Fruit fly (Drosophila melanogaster) whole organism, embryonic: ENCODE results near the gene Scm.
A peak's percentile ranks its signal among the peaks of the same experiment; 100 is the strongest.

ENCODE experiments used
- CG10654 ChIP-seq: fragments of 200-800 bp; sonication (Bioruptor generic); optimal IDR thresholded peaks from 2 replicates; lab custom pipeline; 2016; ENCODE audit warnings: missing biosample characterization, missing genetic modification characterization
- CG11085 ChIP-seq: fragments of 200-800 bp; sonication (Bioruptor generic); IDR thresholded peaks from 2 replicates; pipeline ENCODE4 v1.3.6; 2022; ENCODE audit warnings: missing biosample characterization, missing genetic modification characterization
- CG11504 ChIP-seq: fragments of 200-800 bp; sonication (Bioruptor generic); optimal IDR thresholded peaks from 3 replicates; lab custom pipeline; 2019; ENCODE audit warnings: missing biosample characterization, mild to moderate bottlenecking, missing genetic modification characterization, moderate library complexity
- CG11696 ChIP-seq: fragments of 200-800 bp; sonication (Bioruptor generic); IDR thresholded peaks from 2 replicates; pipeline ENCODE4 v1.3.6; 2022; ENCODE audit warnings: missing biosample characterization, missing genetic modification characterization
- CG12769 ChIP-seq: fragments of 200-800 bp; sonication (Bioruptor generic); optimal IDR thresholded peaks from 2 replicates; lab custom pipeline; 2019; ENCODE audit warnings: missing biosample characterization, mild to moderate bottlenecking, missing genetic modification characterization, moderate library complexity
- CG14667 ChIP-seq: fragments of 200-800 bp; sonication (Bioruptor generic); IDR thresholded peaks from 2 replicates; pipeline ENCODE4 v1.3.6; 2022; ENCODE audit warnings: missing biosample characterization, missing genetic modification characterization
- CG15514 ChIP-seq: fragments of 200-800 bp; sonication (Bioruptor generic); optimal IDR thresholded peaks from 3 replicates; lab custom pipeline; 2017; ENCODE audit warnings: missing biosample characterization, missing genetic modification characterization, mild to moderate bottlenecking, moderate library complexity, missing genetic modification reagents
- CG17568 ChIP-seq: fragments of 200-800 bp; sonication (Bioruptor generic); optimal IDR thresholded peaks from 2 replicates; lab custom pipeline; 2018; ENCODE audit warnings: missing biosample characterization, mild to moderate bottlenecking, missing genetic modification characterization, moderate library complexity
- CG17802 ChIP-seq: fragments of 200-800 bp; sonication (Bioruptor generic); optimal IDR thresholded peaks from 2 replicates; lab custom pipeline; 2018; ENCODE audit warnings: missing biosample characterization, mild to moderate bottlenecking, missing genetic modification characterization, moderate library complexity
- CG1832 ChIP-seq: fragments of 200-800 bp; sonication (Bioruptor generic); optimal IDR thresholded peaks from 2 replicates; lab custom pipeline; 2017; ENCODE audit warnings: missing biosample characterization, mild to moderate bottlenecking, missing genetic modification characterization, inconsistent platforms
- CG31441 ChIP-seq: fragments of 200-800 bp; sonication (Bioruptor generic); IDR thresholded peaks from 2 replicates; pipeline ENCODE4 v1.3.6; 2022; ENCODE audit warnings: missing biosample characterization, missing genetic modification characterization
- CG3407 ChIP-seq: fragments of 200-800 bp; sonication (Bioruptor generic); optimal IDR thresholded peaks from 2 replicates; lab custom pipeline; 2018; ENCODE audit warnings: missing biosample characterization, mild to moderate bottlenecking, missing genetic modification characterization
- CG6683 ChIP-seq: fragments of 200-800 bp; sonication (Bioruptor generic); optimal IDR thresholded peaks from 2 replicates; lab custom pipeline; 2017; ENCODE audit warnings: missing biosample characterization, mild to moderate bottlenecking, missing genetic modification characterization, missing genetic modification reagents
- CG7786 ChIP-seq: fragments of 200-800 bp; sonication (Bioruptor generic); optimal IDR thresholded peaks from 2 replicates; lab custom pipeline; 2016; ENCODE audit warnings: missing biosample characterization, missing genetic modification characterization
- CG8359 ChIP-seq: fragments of 200-800 bp; sonication (Bioruptor generic); optimal IDR thresholded peaks from 2 replicates; lab custom pipeline; 2017; ENCODE audit warnings: missing biosample characterization, mild to moderate bottlenecking, missing genetic modification characterization, borderline replicate concordance
- CTCF ChIP-seq: fragments of 200-800 bp; sonication (Bioruptor generic); optimal IDR thresholded peaks from 2 replicates; lab custom pipeline; 2017; ENCODE audit warnings: missing biosample characterization, mild to moderate bottlenecking, missing genetic modification characterization, moderate library complexity
- CoRest ChIP-seq: fragments of 200-800 bp; sonication (Bioruptor generic); optimal IDR thresholded peaks from 3 replicates; lab custom pipeline; 2018; ENCODE audit warnings: missing biosample characterization, mild to moderate bottlenecking, missing genetic modification characterization, moderate library complexity
- CrebB ChIP-seq: fragments of 200-800 bp; sonication (Bioruptor generic); optimal IDR thresholded peaks from 3 replicates; lab custom pipeline; 2018; ENCODE audit warnings: missing biosample characterization, mild to moderate bottlenecking, missing genetic modification characterization
- Deaf1 ChIP-seq: fragments of 200-800 bp; optimal IDR thresholded peaks from 3 replicates; lab custom pipeline; 2019; ENCODE audit warnings: missing biosample characterization, mild to moderate bottlenecking, missing genetic modification characterization, moderate library complexity
- ERR ChIP-seq: fragments of 200-800 bp; sonication (Bioruptor generic); optimal IDR thresholded peaks from 2 replicates; lab custom pipeline; 2016; ENCODE audit warnings: missing biosample characterization, missing genetic modification characterization
- Ets97D ChIP-seq: fragments of 200-800 bp; sonication (Bioruptor generic); optimal IDR thresholded peaks from 3 replicates; lab custom pipeline; 2016; ENCODE audit warnings: missing biosample characterization, missing genetic modification characterization
- MBD-R2 ChIP-seq: fragments of 200-800 bp; sonication (Bioruptor generic); IDR thresholded peaks from 2 replicates; pipeline ENCODE4 v1.3.6; 2022; ENCODE audit warnings: missing biosample characterization, missing genetic modification characterization
- Meics ChIP-seq: fragments of 200-800 bp; sonication (Bioruptor generic); optimal IDR thresholded peaks from 2 replicates; lab custom pipeline; 2017; ENCODE audit warnings: missing biosample characterization, mild to moderate bottlenecking, missing genetic modification characterization
- NFAT ChIP-seq: fragments of 200-800 bp; sonication (Bioruptor generic); IDR thresholded peaks from 2 replicates; pipeline ENCODE4 v1.3.6; 2022; ENCODE audit warnings: missing biosample characterization, missing genetic modification characterization
- NK7.1 ChIP-seq: fragments of 200-800 bp; sonication (Bioruptor generic); optimal IDR thresholded peaks from 3 replicates; lab custom pipeline; 2016; ENCODE audit warnings: missing biosample characterization, missing genetic modification characterization
- Nf-YC ChIP-seq: fragments of 200-800 bp; optimal IDR thresholded peaks from 3 replicates; lab custom pipeline; 2019; ENCODE audit warnings: missing biosample characterization, mild to moderate bottlenecking, missing genetic modification characterization, moderate library complexity
- Oli ChIP-seq: fragments of 200-800 bp; sonication (Bioruptor generic); optimal IDR thresholded peaks from 2 replicates; lab custom pipeline; 2018; ENCODE audit warnings: missing biosample characterization, mild to moderate bottlenecking, missing genetic modification characterization, moderate library complexity
- Rx ChIP-seq: fragments of 200-800 bp; sonication (Bioruptor generic); IDR thresholded peaks from 2 replicates; pipeline ENCODE4 v1.3.6; 2022; ENCODE audit warnings: missing biosample characterization, missing genetic modification characterization
- Ssrp ChIP-seq: fragments of 200-800 bp; sonication (Bioruptor generic); optimal IDR thresholded peaks from 2 replicates; lab custom pipeline; 2018; ENCODE audit warnings: missing biosample characterization, mild to moderate bottlenecking, missing genetic modification characterization, moderate library complexity
- TFAM ChIP-seq: fragments of 200-800 bp; sonication (Bioruptor generic); optimal IDR thresholded peaks from 2 replicates; lab custom pipeline; 2017; ENCODE audit warnings: missing biosample characterization, missing genetic modification characterization, inconsistent platforms
- abd-A ChIP-seq: fragments of 200-800 bp; sonication (Bioruptor generic); optimal IDR thresholded peaks from 3 replicates; lab custom pipeline; 2019; ENCODE audit warnings: missing biosample characterization, mild to moderate bottlenecking, missing genetic modification characterization, moderate library complexity
- ato ChIP-seq: fragments of 200-800 bp; sonication (Bioruptor generic); IDR thresholded peaks from 2 replicates; pipeline ENCODE4 v1.3.6; 2022; ENCODE audit warnings: missing biosample characterization, missing genetic modification characterization; ENCODE audit not compliant: partially characterized antibody
- bbx ChIP-seq: fragments of 200-800 bp; sonication (Bioruptor generic); IDR thresholded peaks from 2 replicates; pipeline ENCODE4 v1.3.6; 2022; ENCODE audit warnings: missing biosample characterization, missing genetic modification characterization; ENCODE audit not compliant: partially characterized antibody
- bcd ChIP-seq: fragments of 200-800 bp; sonication (Bioruptor generic); optimal IDR thresholded peaks from 2 replicates; lab custom pipeline; 2017; ENCODE audit warnings: missing biosample characterization, mild to moderate bottlenecking, missing genetic modification characterization
- emc ChIP-seq: fragments of 200-800 bp; sonication (Bioruptor generic); optimal IDR thresholded peaks from 2 replicates; lab custom pipeline; 2016; ENCODE audit warnings: missing biosample characterization, missing genetic modification characterization
- eve ChIP-seq, 2 experiments: fragments of >200 bp; optimal IDR thresholded peaks; 2 replicates each; lab custom pipeline; 2017; ENCODE audit warnings: missing biosample characterization in 2 of 2, missing genetic modification characterization in 2 of 2
- ftz-f1 ChIP-seq: fragments of 200-800 bp; sonication (Bioruptor generic); optimal IDR thresholded peaks from 2 replicates; lab custom pipeline; 2016; ENCODE audit warnings: missing biosample characterization, missing genetic modification characterization
- inv ChIP-seq: fragments of 200-800 bp; sonication (Bioruptor generic); IDR thresholded peaks from 2 replicates; pipeline ENCODE4 v1.3.6; 2022; ENCODE audit warnings: missing biosample characterization, missing genetic modification characterization; ENCODE audit not compliant: partially characterized antibody
- kah ChIP-seq: fragments of 200-800 bp; sonication (Bioruptor generic); optimal IDR thresholded peaks from 2 replicates; lab custom pipeline; 2018; ENCODE audit warnings: missing biosample characterization, mild to moderate bottlenecking, missing genetic modification characterization
- kni ChIP-seq: fragments of 200-800 bp; sonication (Bioruptor generic); optimal IDR thresholded peaks from 3 replicates; lab custom pipeline; 2017; ENCODE audit warnings: mild to moderate bottlenecking, missing biosample characterization, missing genetic modification reagents, missing genetic modification characterization
- luna ChIP-seq: fragments of 200-800 bp; sonication (Bioruptor generic); optimal IDR thresholded peaks from 2 replicates; lab custom pipeline; 2016; ENCODE audit warnings: missing biosample characterization, missing genetic modification characterization
- nau ChIP-seq: fragments of 200-800 bp; sonication (Bioruptor generic); optimal IDR thresholded peaks from 3 replicates; lab custom pipeline; 2017; ENCODE audit warnings: missing biosample characterization, mild to moderate bottlenecking, missing genetic modification characterization, missing genetic modification reagents
- ro ChIP-seq: fragments of 200-800 bp; sonication (Bioruptor generic); IDR thresholded peaks from 2 replicates; pipeline ENCODE4 v1.3.6; 2022; ENCODE audit warnings: missing biosample characterization, missing genetic modification characterization
- row ChIP-seq: fragments of 200-800 bp; sonication (Bioruptor generic); IDR thresholded peaks from 3 replicates; pipeline ENCODE4 v1.3.6; 2022; ENCODE audit warnings: missing biosample characterization, missing genetic modification characterization
- run ChIP-seq: fragments of 200-800 bp; sonication (Bioruptor generic); optimal IDR thresholded peaks from 3 replicates; lab custom pipeline; 2018; ENCODE audit warnings: missing biosample characterization, mild to moderate bottlenecking, missing genetic modification characterization
- sima ChIP-seq: fragments of 200-800 bp; sonication (Bioruptor generic); optimal IDR thresholded peaks from 2 replicates; lab custom pipeline; 2016; ENCODE audit warnings: missing biosample characterization, missing genetic modification characterization
- sr ChIP-seq: fragments of 200-800 bp; sonication (Bioruptor generic); IDR thresholded peaks from 3 replicates; pipeline ENCODE4 v1.3.6; 2022; ENCODE audit warnings: missing biosample characterization, missing genetic modification characterization
- sug ChIP-seq: fragments of 200-800 bp; optimal IDR thresholded peaks from 2 replicates; lab custom pipeline; 2019; ENCODE audit warnings: missing biosample characterization, mild to moderate bottlenecking, missing genetic modification characterization, moderate library complexity
- tna ChIP-seq: fragments of 200-800 bp; sonication (Bioruptor generic); IDR thresholded peaks from 2 replicates; pipeline ENCODE4 v1.3.6; 2022; ENCODE audit warnings: missing biosample characterization, missing genetic modification characterization; ENCODE audit not compliant: partially characterized antibody

The Scm gene

dm6 chr3R:9590952-9591532, 46.4 kb downstream of the Scm start, which contains the start of the genes bocks and CG8312 (continued):
- peak; percentile 21 for TF ChIP-seq Deaf1 (tag; lab: Kevin White, UChicago)
- TF ChIP-seq CG12769 (tag; lab: Kevin White, UChicago): peak; percentile 51
- TF ChIP-seq CG17568 (GFP tag; lab: Kevin White, UChicago): no peak
- no peak for TF ChIP-seq CG14667
- TF ChIP-seq CG8359: no peak
- TF ChIP-seq ERR: peak; percentile 80
- TF ChIP-seq TFAM: no peak
- TF ChIP-seq Ssrp (tag; lab: Kevin White, UChicago): no peak
- TF ChIP-seq ato (GFP tag; lab: Robert Waterston, UW): no peak
- TF ChIP-seq eve (GFP tag; optimal IDR thresholded peaks at IDR 0.05; lab: Kevin White, UChicago): no peak
- TF ChIP-seq nau: no peak
- no peak for TF ChIP-seq kni (GFP tag; lab: Kevin White, UChicago)
- no peak for TF ChIP-seq Oli (tag; lab: Kevin White, UChicago)
- TF ChIP-seq CG1832: no peak
- TF ChIP-seq CG31441 (GFP tag; lab: Robert Waterston, UW): no peak
- TF ChIP-seq ftz-f1 (GFP tag; lab: Kevin White, UChicago): peak; percentile 35
- TF ChIP-seq inv (GFP tag; lab: Robert Waterston, UW): no peak
- TF ChIP-seq CoRest (tag; lab: Kevin White, UChicago): peak; percentile 47
- no peak for TF ChIP-seq run (tag; lab: Kevin White, UChicago)
- TF ChIP-seq CG6683 (GFP tag; lab: Kevin White, UChicago): no peak
- TF ChIP-seq bbx (GFP tag; lab: Robert Waterston, UW): no peak
- TF ChIP-seq emc (GFP tag; lab: Kevin White, UChicago): no peak
- TF ChIP-seq CG11085 (GFP tag; lab: Robert Waterston, UW): no peak
- TF ChIP-seq CG11504 (tag; lab: Kevin White, UChicago): no peak
- peak; percentile 100 for TF ChIP-seq kah (GFP tag; lab: Kevin White, UChicago)
- no peak for TF ChIP-seq Rx (GFP tag; lab: Robert Waterston, UW)
- TF ChIP-seq CG3407 (GFP tag; lab: Kevin White, UChicago): no peak
- no peak for TF ChIP-seq NK7.1 (GFP tag; lab: Kevin White, UChicago)
- no peak for TF ChIP-seq abd-A (tag; lab: Kevin White, UChicago)
- peak; percentile 80 for TF ChIP-seq CG15514 (GFP tag; lab: Kevin White, UChicago)
- no peak for TF ChIP-seq MBD-R2 (GFP tag; lab: Robert Waterston, UW)
- TF ChIP-seq CG11696 (GFP tag; lab: Robert Waterston, UW): no peak
- TF ChIP-seq NFAT (GFP tag; lab: Robert Waterston, UW): no peak
- TF ChIP-seq Ets97D: peak; percentile 88
- TF ChIP-seq ro (GFP tag; lab: Robert Waterston, UW): no peak
- TF ChIP-seq sima (GFP tag; lab: Kevin White, UChicago): no peak
- peak; percentile 38 for TF ChIP-seq CG10654 (GFP tag; lab: Kevin White, UChicago)
- no peak for TF ChIP-seq CTCF (GFP tag; lab: Kevin White, UChicago)
- no peak for TF ChIP-seq bcd
- TF ChIP-seq sr (GFP tag; lab: Robert Waterston, UW): no peak
- no peak for TF ChIP-seq row (GFP tag; lab: Robert Waterston, UW)
- TF ChIP-seq tna (GFP tag; lab: Robert Waterston, UW): no peak
- peak; percentile 61 for TF ChIP-seq Nf-YC (tag; lab: Kevin White, UChicago)
- TF ChIP-seq Meics (GFP tag; lab: Kevin White, UChicago): peak; percentile 6
- peak; percentile 58 for TF ChIP-seq sug
- peak; percentile 60 for TF ChIP-seq CrebB (tag; lab: Kevin White, UChicago)
- TF ChIP-seq luna (GFP tag; lab: Kevin White, UChicago): no peak
- peak; percentile 48 for TF ChIP-seq CG7786 (GFP tag; lab: Kevin White, UChicago)
- TF ChIP-seq CG17802: no peak
